Worm (Caenorhabditis elegans) whole organism, L3 larva: ENCODE data around the gene chhy-1.

ENCODE experiments used
- R02D3.7 ChIP-seq: fragments of 150-350 bp; optimal IDR thresholded peaks from 2 replicates; lab custom pipeline; 2014; ENCODE audit warnings: missing biosample characterization, missing genetic modification characterization
- aly-2 ChIP-seq: fragments of 150-350 bp; optimal IDR thresholded peaks from 2 replicates; lab custom pipeline; 2014; ENCODE audit warnings: missing biosample characterization, missing genetic modification characterization
- ama-1 ChIP-seq: fragments of 150-350 bp; optimal IDR thresholded peaks from 2 replicates; lab custom pipeline; 2018
- ceh-16 ChIP-seq: sonication (generic microtip); optimal IDR thresholded peaks from 2 replicates; lab custom pipeline; 2017; ENCODE audit warnings: missing biosample characterization, missing genetic modification characterization
- ceh-28 ChIP-seq: fragments of 150-350 bp; optimal IDR thresholded peaks from 2 replicates; lab custom pipeline; 2014; ENCODE audit warnings: missing biosample characterization, missing genetic modification reagents, missing genetic modification characterization
- ceh-82 ChIP-seq: fragments of 150-350 bp; optimal IDR thresholded peaks from 2 replicates; lab custom pipeline; 2014; ENCODE audit warnings: missing biosample characterization, missing genetic modification characterization
- ceh-9 ChIP-seq: sonication (generic microtip); optimal IDR thresholded peaks from 2 replicates; lab custom pipeline; 2018; ENCODE audit warnings: missing biosample characterization, missing genetic modification characterization
- daf-12 ChIP-seq: fragments of 150-350 bp; optimal IDR thresholded peaks from 2 replicates; lab custom pipeline; 2014; ENCODE audit warnings: missing biosample characterization, missing genetic modification reagents, missing genetic modification characterization
- egl-27 ChIP-seq: sonication (generic microtip); optimal IDR thresholded peaks from 4 replicates; lab custom pipeline; 2017; ENCODE audit warnings: missing biosample characterization, missing genetic modification reagents, missing genetic modification characterization
- egl-5 ChIP-seq: fragments of 150-350 bp; optimal IDR thresholded peaks from 2 replicates; lab custom pipeline; 2017; ENCODE audit warnings: missing biosample characterization, missing genetic modification reagents, missing genetic modification characterization, inconsistent platforms
- elt-1 ChIP-seq: fragments of 150-350 bp; optimal IDR thresholded peaks from 2 replicates; lab custom pipeline; 2014; ENCODE audit warnings: missing biosample characterization, missing genetic modification characterization
- elt-2 ChIP-seq: sonication (generic microtip); optimal IDR thresholded peaks from 2 replicates; lab custom pipeline; 2016; ENCODE audit warnings: missing genetic modification reagents, mild to moderate bottlenecking, missing genetic modification characterization, missing compliant biosample characterization
- elt-3 ChIP-seq, 3 experiments: fragments of 150-350 bp in 1 of 3; sonication (generic microtip) in 2 of 3; optimal IDR thresholded peaks; 2 replicates in 2 of 3; 4 replicates in 1 of 3; lab custom pipeline; 2014 to 2017; ENCODE audit warnings: missing biosample characterization in 3 of 3, missing genetic modification characterization in 3 of 3
- eor-1 ChIP-seq, 2 experiments: fragments of 150-350 bp; optimal IDR thresholded peaks; 2 replicates each; lab custom pipeline; 2014 to 2018; ENCODE audit warnings: missing biosample characterization in 2 of 2, missing genetic modification characterization in 2 of 2
- fkh-10 ChIP-seq: sonication (generic microtip); optimal IDR thresholded peaks from 2 replicates; lab custom pipeline; 2017; ENCODE audit warnings: missing biosample characterization, missing genetic modification reagents, missing genetic modification characterization
- fkh-2 ChIP-seq: fragments of 150-350 bp; optimal IDR thresholded peaks from 2 replicates; lab custom pipeline; 2014; ENCODE audit warnings: missing biosample characterization, missing genetic modification reagents, missing genetic modification characterization
- fos-1 ChIP-seq: fragments of 150-350 bp; optimal IDR thresholded peaks from 2 replicates; lab custom pipeline; 2014; ENCODE audit warnings: missing biosample characterization, missing genetic modification characterization
- hmg-11 ChIP-seq: sonication (generic microtip); optimal IDR thresholded peaks from 2 replicates; lab custom pipeline; 2016; ENCODE audit warnings: missing genetic modification characterization, missing compliant biosample characterization
- jun-1 ChIP-seq: fragments of 150-350 bp; optimal IDR thresholded peaks from 2 replicates; lab custom pipeline; 2014; ENCODE audit warnings: missing biosample characterization, missing genetic modification reagents, missing genetic modification characterization
- lin-15B ChIP-seq: fragments of 150-350 bp; optimal IDR thresholded peaks from 2 replicates; lab custom pipeline; 2014; ENCODE audit warnings: missing biosample characterization, missing genetic modification characterization
- lin-39 ChIP-seq: fragments of 150-350 bp; optimal IDR thresholded peaks from 2 replicates; lab custom pipeline; 2018; ENCODE audit warnings: missing biosample characterization, missing genetic modification reagents, missing genetic modification characterization
- lsy-12 ChIP-seq: sonication (generic microtip); optimal IDR thresholded peaks from 2 replicates; lab custom pipeline; 2016; ENCODE audit warnings: mild to moderate bottlenecking, missing genetic modification characterization, missing compliant biosample characterization
- mml-1 ChIP-seq: fragments of 150-350 bp; sonication (generic microtip); optimal IDR thresholded peaks from 3 replicates; lab custom pipeline; 2014; ENCODE audit warnings: missing biosample characterization, missing genetic modification characterization
- nfya-1 ChIP-seq: sonication (generic microtip); optimal IDR thresholded peaks from 2 replicates; lab custom pipeline; 2017; ENCODE audit warnings: missing genetic modification characterization, mild to moderate bottlenecking, missing compliant biosample characterization, antibody characterized with exemption, moderate library complexity; ENCODE audit not compliant: insufficient read depth
- nhr-11 ChIP-seq: fragments of 150-350 bp; optimal IDR thresholded peaks from 2 replicates; lab custom pipeline; 2014; ENCODE audit warnings: missing biosample characterization, missing genetic modification characterization
- nhr-23 ChIP-seq: fragments of 150-350 bp; optimal IDR thresholded peaks from 2 replicates; lab custom pipeline; 2014; ENCODE audit warnings: missing biosample characterization, missing genetic modification reagents, missing genetic modification characterization
- nhr-25 ChIP-seq: sonication (generic microtip); optimal IDR thresholded peaks from 2 replicates; lab custom pipeline; 2017; ENCODE audit warnings: missing biosample characterization, missing genetic modification characterization
- nhr-28 ChIP-seq: fragments of 150-350 bp; optimal IDR thresholded peaks from 2 replicates; lab custom pipeline; 2014; ENCODE audit warnings: missing biosample characterization, missing genetic modification characterization
- nhr-43 ChIP-seq: sonication (generic microtip); optimal IDR thresholded peaks from 2 replicates; lab custom pipeline; 2016; ENCODE audit warnings: mild to moderate bottlenecking, missing genetic modification characterization, missing compliant biosample characterization; ENCODE audit not compliant: poor library complexity, severe bottlenecking
- nhr-67 ChIP-seq: fragments of 150-350 bp; optimal IDR thresholded peaks from 2 replicates; lab custom pipeline; 2014; ENCODE audit warnings: missing biosample characterization, missing genetic modification characterization
- nhr-76 ChIP-seq: fragments of 150-350 bp; sonication (generic microtip); optimal IDR thresholded peaks from 5 replicates; lab custom pipeline; 2014; ENCODE audit warnings: missing biosample characterization, missing genetic modification characterization
- nhr-77 ChIP-seq: fragments of 150-350 bp; optimal IDR thresholded peaks from 2 replicates; lab custom pipeline; 2014; ENCODE audit warnings: missing biosample characterization, missing genetic modification characterization
- pqm-1 ChIP-seq: fragments of 150-350 bp; optimal IDR thresholded peaks from 2 replicates; lab custom pipeline; 2017; ENCODE audit warnings: missing biosample characterization, missing genetic modification characterization, inconsistent platforms
- sea-2 ChIP-seq: fragments of 150-350 bp; sonication (generic microtip); optimal IDR thresholded peaks from 4 replicates; lab custom pipeline; 2014; ENCODE audit warnings: missing biosample characterization, missing genetic modification reagents, missing genetic modification characterization
- skn-1 ChIP-seq: fragments of 150-350 bp; optimal IDR thresholded peaks from 2 replicates; lab custom pipeline; 2014; ENCODE audit warnings: missing biosample characterization, missing genetic modification characterization
- snpc-4 ChIP-seq: fragments of 150-350 bp; optimal IDR thresholded peaks from 2 replicates; lab custom pipeline; 2014; ENCODE audit warnings: missing biosample characterization, missing genetic modification characterization
- tbx-2 ChIP-seq: sonication (generic microtip); optimal IDR thresholded peaks from 2 replicates; lab custom pipeline; 2016; ENCODE audit warnings: mild to moderate bottlenecking, missing genetic modification characterization, missing compliant biosample characterization
- unc-39 ChIP-seq: sonication (generic microtip); optimal IDR thresholded peaks from 4 replicates; lab custom pipeline; 2017; ENCODE audit warnings: missing biosample characterization, missing genetic modification characterization
- unc-62 ChIP-seq: fragments of 150-350 bp; sonication (generic microtip); optimal IDR thresholded peaks from 4 replicates; lab custom pipeline; 2014; ENCODE audit warnings: missing biosample characterization, missing genetic modification reagents, missing genetic modification characterization
- zag-1 ChIP-seq: fragments of 150-350 bp; optimal IDR thresholded peaks from 2 replicates; lab custom pipeline; 2014; ENCODE audit warnings: missing biosample characterization, missing genetic modification characterization
- ztf-4 ChIP-seq: fragments of 150-350 bp; optimal IDR thresholded peaks from 2 replicates; lab custom pipeline; 2014; ENCODE audit warnings: missing biosample characterization, missing genetic modification characterization

Gene chhy-1

DNA sequence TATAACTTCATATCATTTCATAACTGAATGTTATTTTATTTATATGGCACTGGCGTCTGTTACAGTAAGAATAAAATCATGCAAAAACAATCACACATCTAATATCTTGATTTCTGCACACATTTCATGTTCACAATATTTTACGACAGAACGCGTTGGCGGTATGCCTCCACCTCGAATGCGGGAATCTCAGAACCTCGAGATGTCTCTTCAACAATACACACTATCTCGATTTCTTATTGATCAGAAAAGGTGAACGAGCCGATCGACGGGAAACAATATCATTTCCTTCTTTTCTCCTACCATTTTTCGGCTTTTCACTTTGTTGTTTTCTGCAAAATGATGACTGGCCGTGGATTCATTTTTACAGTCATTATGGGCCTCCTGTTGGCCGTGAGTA lies 9.8 kb downstream of the chhy-1 start, which contains the start of gene F28C6.10:
TSS of gene F28C6.10 (plus strand) at position 301 of the 400 bp plus-strand sequence.
- no peak for TF ChIP-seq mml-1 (tag; lab: Kevin White, UChicago)
- TF ChIP-seq ceh-9 (tag; lab: Kevin White, UChicago), result no peak
- TF ChIP-seq egl-27 (tag; lab: Kevin White, UChicago), result no peak
- TF ChIP-seq sea-2 (GFP tag; lab: Kevin White, UChicago), result no peak
- TF ChIP-seq lin-15B (tag; lab: Kevin White, UChicago), result no peak
- TF ChIP-seq nhr-67 (tag; lab: Kevin White, UChicago), result no peak
- no peak for TF ChIP-seq eor-1 (tag; optimal IDR thresholded peaks at IDR 0.05; lab: Kevin White, UChicago)
- TF ChIP-seq nhr-76 (tag; lab: Kevin White, UChicago), result no peak
- TF ChIP-seq tbx-2, result no peak
- no peak for TF ChIP-seq skn-1 (tag; lab: Kevin White, UChicago)
- no peak for TF ChIP-seq ceh-82 (tag; lab: Kevin White, UChicago)
- no peak for TF ChIP-seq nhr-77 (tag; lab: Kevin White, UChicago)
- no peak for TF ChIP-seq pqm-1 (tag; lab: Kevin White, UChicago)

DNA sequence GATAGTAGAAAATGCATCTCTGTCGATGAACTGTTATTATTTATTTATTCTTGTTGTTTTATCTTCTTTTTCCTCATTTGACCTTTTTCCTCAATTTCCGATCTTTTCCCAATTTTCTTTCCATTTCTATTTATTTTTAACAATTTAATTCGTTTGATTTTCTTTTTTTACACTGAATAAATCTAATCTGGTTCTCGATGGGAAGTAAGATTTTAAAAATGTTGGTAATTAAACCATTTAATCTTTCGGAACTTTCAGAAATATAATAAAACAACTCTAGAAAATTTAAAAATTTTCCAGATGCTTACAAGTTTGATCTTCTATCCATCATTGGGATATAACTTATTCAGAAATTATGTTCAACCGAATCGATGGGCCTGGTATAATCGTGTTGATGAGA lies 10.9 kb downstream of the chhy-1 start, which contains the start of gene F28C6.8:
TSS of gene F28C6.8 (plus strand) at position 301 of the 400 bp plus-strand sequence.
- TF ChIP-seq elt-1, result no peak
- no peak for TF ChIP-seq nhr-23 (tag; lab: Kevin White, UChicago)
- TF ChIP-seq egl-5 (tag; lab: Kevin White, UChicago), result no peak
- no peak for TF ChIP-seq ztf-4 (tag; lab: Kevin White, UChicago)
- TF ChIP-seq unc-62 (GFP tag; lab: Kevin White, UChicago), result no peak
- TF ChIP-seq ceh-9 (tag; lab: Kevin White, UChicago), result no peak
- TF ChIP-seq fos-1, result no peak
- TF ChIP-seq daf-12 (tag; lab: Kevin White, UChicago), result no peak
- no peak for TF ChIP-seq elt-2
- TF ChIP-seq fkh-2 (tag; lab: Kevin White, UChicago), result no peak
- no peak for TF ChIP-seq zag-1 (tag; lab: Kevin White, UChicago)

DNA sequence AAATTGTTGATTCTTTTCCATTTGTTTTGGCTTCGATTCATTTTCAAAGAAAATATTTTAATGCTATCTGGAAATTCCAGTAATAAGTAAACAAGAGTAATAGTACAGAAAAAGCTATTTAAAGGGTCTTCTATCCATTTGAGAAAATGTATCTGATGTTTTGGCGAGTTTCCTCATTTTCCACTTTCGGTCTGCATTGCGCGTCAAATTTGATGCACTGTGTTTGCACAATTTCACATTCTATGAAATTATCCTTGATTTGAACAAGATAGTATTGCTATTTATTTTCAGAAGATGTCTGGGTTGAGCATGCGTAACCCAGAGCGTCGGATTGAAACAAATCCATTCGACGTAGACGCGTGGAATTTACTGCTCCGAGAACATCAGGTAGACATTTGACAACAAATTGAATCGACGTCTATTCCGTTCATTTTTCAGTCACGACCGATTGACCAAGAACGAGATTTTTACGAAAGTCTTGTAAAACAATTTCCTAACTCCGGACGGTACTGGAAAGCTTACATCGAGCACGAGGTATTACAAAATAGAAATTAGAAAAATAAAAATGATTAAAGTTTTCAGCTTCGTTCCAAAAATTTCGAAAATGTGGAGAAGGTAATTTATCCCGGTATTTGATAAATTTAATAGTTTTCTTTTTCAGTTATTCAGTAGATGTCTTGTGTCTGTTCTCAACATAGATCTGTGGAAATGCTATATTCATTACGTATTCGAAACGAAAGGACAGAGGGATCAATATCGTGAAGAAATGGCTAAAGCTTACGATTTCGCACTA lies 13.7 kb downstream of the chhy-1 start, which contains the start of gene suf-1:
TSS of gene suf-1 (plus strand) at position 280 of the 793 bp plus-strand sequence.
- TF ChIP-seq lin-39 (tag; lab: Kevin White, UChicago), result no peak
- peak; percentile 24 for TF ChIP-seq elt-2
- TF ChIP-seq ceh-82 (tag; lab: Kevin White, UChicago), result peak; percentile 22
- no peak for TF ChIP-seq zag-1 (tag; lab: Kevin White, UChicago)
- TF ChIP-seq lsy-12 (tag; lab: Kevin White, UChicago), result peak; percentile 11
- TF ChIP-seq ama-1, result peak; percentile 30
- peak; percentile 18 for TF ChIP-seq nhr-76 (tag; lab: Kevin White, UChicago)

DNA sequence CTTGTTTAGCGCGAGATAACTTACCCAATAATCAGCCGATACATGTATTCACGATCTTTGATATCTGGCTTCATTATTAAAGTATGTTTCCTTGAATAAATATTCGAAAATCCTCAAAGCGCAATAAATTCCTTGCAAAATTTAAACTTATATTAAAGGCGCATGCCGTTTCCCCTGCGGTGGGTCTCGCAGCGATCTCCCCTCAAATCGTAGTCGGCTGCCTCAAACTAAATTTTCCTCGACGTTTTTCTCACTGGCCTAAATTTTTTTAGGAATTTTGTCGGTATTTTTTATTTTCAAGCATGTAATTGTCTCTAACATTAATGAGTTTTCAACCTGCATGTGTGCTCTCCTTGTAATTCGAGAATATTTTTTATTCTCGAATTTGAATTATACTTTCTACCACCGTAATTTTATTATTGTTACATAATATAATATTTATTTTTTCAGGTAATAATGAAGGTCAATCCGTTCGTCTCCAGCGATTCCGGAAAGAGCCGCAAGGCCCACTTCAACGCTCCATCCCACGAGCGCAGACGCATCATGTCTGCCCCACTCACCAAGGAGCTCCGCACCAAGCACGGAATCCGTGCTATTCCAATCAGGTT lies 15.0 kb downstream of the chhy-1 start, which contains the start of the genes cpf-1 and rpl-26:
TSS of gene cpf-1 (minus strand) at position 104 of the 608 bp plus-strand sequence.
TSS of gene rpl-26 (plus strand) at position 449 of the 608 bp plus-strand sequence.
- TF ChIP-seq R02D3.7 (tag; lab: Kevin White, UChicago), result no peak
- no peak for TF ChIP-seq nhr-67 (tag; lab: Kevin White, UChicago)
- no peak for TF ChIP-seq nhr-43
- peak; percentile 74 for TF ChIP-seq lin-39 (tag; lab: Kevin White, UChicago)
- TF ChIP-seq unc-62 (GFP tag; lab: Kevin White, UChicago), result no peak
- TF ChIP-seq elt-1, result no peak
- TF ChIP-seq fkh-10 (GFP tag; lab: Kevin White, UChicago), result no peak
- no peak for TF ChIP-seq aly-2 (tag; lab: Kevin White, UChicago)
- TF ChIP-seq elt-2, result peak; percentile 35
- TF ChIP-seq nhr-25 (tag; lab: Kevin White, UChicago), result peak; percentile 28
- TF ChIP-seq zag-1 (tag; lab: Kevin White, UChicago), result no peak
- TF ChIP-seq skn-1 (tag; lab: Kevin White, UChicago), result no peak
- no peak for TF ChIP-seq nhr-11 (tag; lab: Kevin White, UChicago)
- peak; percentile 76 for TF ChIP-seq lin-15B (tag; lab: Kevin White, UChicago)
- peak; percentile 62 for TF ChIP-seq egl-5 (tag; lab: Kevin White, UChicago)
- no peak for TF ChIP-seq fos-1
- no peak for TF ChIP-seq daf-12 (tag; lab: Kevin White, UChicago)
- TF ChIP-seq ztf-4 (tag; lab: Kevin White, UChicago), result no peak
- TF ChIP-seq pqm-1 (tag; lab: Kevin White, UChicago), result no peak
- TF ChIP-seq nhr-28 (tag; lab: Kevin White, UChicago), result no peak
- no peak for TF ChIP-seq mml-1 (tag; lab: Kevin White, UChicago)
- TF ChIP-seq elt-3 (tag; optimal IDR thresholded peaks at IDR 0.05; lab: Kevin White, UChicago), result no peak
- TF ChIP-seq egl-27 (tag; lab: Kevin White, UChicago), result no peak
- TF ChIP-seq hmg-11 (tag; lab: Kevin White, UChicago), result no peak
- peak; percentile 42 for TF ChIP-seq jun-1 (tag; lab: Kevin White, UChicago)
- no peak for TF ChIP-seq ama-1
- peak; percentile 90 for TF ChIP-seq snpc-4 (tag; lab: Kevin White, UChicago)
- no peak for TF ChIP-seq ceh-28
- TF ChIP-seq ceh-16 (tag; lab: Kevin White, UChicago), result no peak
- TF ChIP-seq nhr-23 (tag; lab: Kevin White, UChicago), result peak; percentile 69
- TF ChIP-seq ceh-9 (tag; lab: Kevin White, UChicago), result no peak
- TF ChIP-seq nfya-1 (tag; lab: Kevin White, UChicago), result peak; percentile 81
- TF ChIP-seq lsy-12 (tag; lab: Kevin White, UChicago), result no peak
- no peak for TF ChIP-seq unc-39 (tag; lab: Kevin White, UChicago)
